Worm (Caenorhabditis elegans): ENCODE measurements around the gene C06C3.12.

The C06C3.12 gene

ce11 chrII:9379796-9380195 is 4.9 kb downstream of the C06C3.12 start, which contains the start of gene srh-48:
TSS of gene srh-48 (plus strand) at chrII:9380096.
- no peak for TF ChIP-seq attf-3 (GFP tag; conservative IDR thresholded peaks at IDR 0.05)
- no peak for TF ChIP-seq ekl-4 (GFP tag; IDR thresholded peaks at IDR 0.05)
- TF ChIP-seq hlh-26 (GFP tag; conservative IDR thresholded peaks at IDR 0.05): no peak
- TF ChIP-seq ceh-40 (GFP tag; IDR thresholded peaks at IDR 0.05): no peak
- TF ChIP-seq F23B12.7 (tag; optimal IDR thresholded peaks at IDR 0.05; ENCODE audit: insufficient read depth): no peak
- no peak for TF ChIP-seq F49E8.2 (tag; optimal IDR thresholded peaks at IDR 0.05; ENCODE audit: insufficient read depth)
- TF ChIP-seq lir-1 (GFP tag; conservative IDR thresholded peaks at IDR 0.05): no peak
- TF ChIP-seq F37B4.10 (GFP tag; IDR thresholded peaks at IDR 0.05): no peak
- no peak for TF ChIP-seq nfyb-1 (GFP tag; IDR thresholded peaks at IDR 0.05)
- no peak for TF ChIP-seq pbrm-1 (GFP tag; IDR thresholded peaks at IDR 0.05)
- TF ChIP-seq egrh-3 (GFP tag; IDR thresholded peaks at IDR 0.05): no peak
- TF ChIP-seq bed-1 (GFP tag; IDR thresholded peaks at IDR 0.05): no peak
- no peak for TF ChIP-seq K12H6.12 (tag; optimal IDR thresholded peaks at IDR 0.05)
- TF ChIP-seq xnd-1 (tag; optimal IDR thresholded peaks at IDR 0.05): no peak

- no peak for TF ChIP-seq athp-1 (tag; optimal IDR thresholded peaks at IDR 0.05)
- no peak for TF ChIP-seq K12H6.12 (tag; optimal IDR thresholded peaks at IDR 0.05)
Measured at ce11 chrII:9385241-9385640, 10.3 kb downstream of the C06C3.12 start, which contains the start of gene C06C3.7. TSS of gene C06C3.7 (plus strand) at chrII:9385541.

- no peak for TF ChIP-seq mcd-1 (GFP tag; IDR thresholded peaks at IDR 0.05)
- no peak for TF ChIP-seq nhr-80 (tag; optimal IDR thresholded peaks at IDR 0.05)
- no peak for TF ChIP-seq ceh-79 (tag; optimal IDR thresholded peaks at IDR 0.05)
- no peak for TF ChIP-seq bed-2 (GFP tag; IDR thresholded peaks at IDR 0.05)
- TF ChIP-seq ceh-58 (GFP tag; IDR thresholded peaks at IDR 0.05): no peak
- TF ChIP-seq unc-62 (GFP tag; optimal IDR thresholded peaks at IDR 0.05): no peak
- TF ChIP-seq ztf-6 (GFP tag; IDR thresholded peaks at IDR 0.05): no peak
- TF ChIP-seq Y53G8AR.9 (GFP tag; conservative IDR thresholded peaks at IDR 0.05): no peak
- no peak for TF ChIP-seq ceh-27 (GFP tag; optimal IDR thresholded peaks at IDR 0.05)
- TF ChIP-seq T26A5.8 (tag; optimal IDR thresholded peaks at IDR 0.05): no peak
- TF ChIP-seq dpl-1 (GFP tag; optimal IDR thresholded peaks at IDR 0.05): no peak
- TF ChIP-seq Y53F4B.3 (GFP tag; IDR thresholded peaks at IDR 0.05): no peak
- TF ChIP-seq ztf-18 (tag; optimal IDR thresholded peaks at IDR 0.05): no peak
Measured at ce11 chrII:9392724-9393123, 17.8 kb downstream of the C06C3.12 start, which contains the start of gene lido-17. TSS of gene lido-17 (minus strand) at chrII:9392824.

ce11 chrII:9397496-9397895 is 22.6 kb downstream of the C06C3.12 start, which contains the start of gene Y51B9A.9:
TSS of gene Y51B9A.9 (minus strand) at chrII:9397596.
- TF ChIP-seq pbrm-1 (GFP tag; IDR thresholded peaks at IDR 0.05) (no peak), ccch-3 (GFP tag; optimal IDR thresholded peaks at IDR 0.05) (no peak), attf-5 (GFP tag; optimal IDR thresholded peaks at IDR 0.05) (no peak)

- TF ChIP-seq tlf-1 (GFP tag; optimal IDR thresholded peaks at IDR 0.05) (no peak), nfyb-1 (GFP tag; IDR thresholded peaks at IDR 0.05) (no peak), lin-40 (tag; optimal IDR thresholded peaks at IDR 0.05) (no peak), zim-3 (tag; optimal IDR thresholded peaks at IDR 0.05) (no peak), F23B12.7 (tag; optimal IDR thresholded peaks at IDR 0.05; ENCODE audit: insufficient read depth) (no peak), ets-4 (GFP tag; optimal IDR thresholded peaks at IDR 0.05) (no peak), F39B2.1 (GFP tag; IDR thresholded peaks at IDR 0.05) (no peak), ceh-100 (GFP tag; IDR thresholded peaks at IDR 0.05) (no peak), sptf-2 (GFP tag; optimal IDR thresholded peaks at IDR 0.05) (no peak), die-1 (tag; optimal IDR thresholded peaks at IDR 0.05) (no peak)
Measured at ce11 chrII:9398370-9398901, 23.5 kb downstream of the C06C3.12 start, which contains the start of the genes Y51B9A.14 and Y51B9A.8. TSS of gene Y51B9A.14 (minus strand) at chrII:9398470. TSS of gene Y51B9A.8 (plus strand) at chrII:9398851.

All from whole organism, young adult.